Worm (Caenorhabditis elegans) whole organism, L2 larva: ENCODE measurements around the gene swd-2.2.

Experiments used
- F13H6.1 ChIP-seq: sonication (generic microtip); optimal IDR thresholded peaks from 2 replicates; lab custom pipeline; 2016; ENCODE audit warnings: missing genetic modification characterization, missing compliant biosample characterization
- ama-1 ChIP-seq: fragments of 150-350 bp; optimal IDR thresholded peaks from 2 replicates; lab custom pipeline; 2018; ENCODE audit warnings: inconsistent platforms
- fos-1 ChIP-seq: fragments of 150-350 bp; optimal IDR thresholded peaks from 2 replicates; lab custom pipeline; 2014; ENCODE audit warnings: missing biosample characterization, missing genetic modification characterization
- mdl-1 ChIP-seq, 2 experiments: fragments of 150-350 bp in 1 of 2; sonication (generic microtip) in 1 of 2; optimal IDR thresholded peaks; 2 replicates each; lab custom pipeline; 2017; ENCODE audit warnings: missing biosample characterization in 2 of 2, missing genetic modification characterization in 2 of 2
- ztf-4 ChIP-seq: fragments of 150-350 bp; optimal IDR thresholded peaks from 2 replicates; lab custom pipeline; 2014; ENCODE audit warnings: missing biosample characterization, missing genetic modification characterization

DNA sequence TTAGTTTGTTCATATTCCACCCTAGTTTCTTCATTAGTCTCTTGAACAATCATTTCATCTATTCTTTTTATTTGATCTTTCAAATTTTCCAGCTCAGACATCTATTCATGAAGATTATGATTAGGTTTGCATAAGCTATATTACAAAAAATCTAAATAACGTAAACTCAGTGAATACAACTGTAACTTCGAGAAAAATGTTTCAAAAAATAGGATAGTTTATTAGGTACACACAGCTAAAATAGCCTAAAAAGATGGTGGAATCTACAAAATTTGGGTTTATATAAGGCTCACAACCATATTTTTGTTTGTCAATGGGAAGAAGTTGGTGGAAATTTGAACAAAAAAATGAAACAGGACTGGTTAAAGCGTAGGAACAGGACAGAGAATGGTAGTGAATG, 38.5 kb downstream of the swd-2.2 start, which contains the start of gene zgpa-1:
- TF ChIP-seq ama-1 (lab: Kevin White, UChicago) (no peak), ztf-4 (tag; lab: Kevin White, UChicago) (no peak), mdl-1 (tag; optimal IDR thresholded peaks at IDR 0.05; lab: Kevin White, UChicago) (no peak), fos-1 (tag; lab: Kevin White, UChicago) (no peak), F13H6.1 (tag; lab: Kevin White, UChicago) (no peak)
